Fruit fly (Drosophila melanogaster): ENCODE data around the gene CG10352.

CG10352 gene

DNA sequence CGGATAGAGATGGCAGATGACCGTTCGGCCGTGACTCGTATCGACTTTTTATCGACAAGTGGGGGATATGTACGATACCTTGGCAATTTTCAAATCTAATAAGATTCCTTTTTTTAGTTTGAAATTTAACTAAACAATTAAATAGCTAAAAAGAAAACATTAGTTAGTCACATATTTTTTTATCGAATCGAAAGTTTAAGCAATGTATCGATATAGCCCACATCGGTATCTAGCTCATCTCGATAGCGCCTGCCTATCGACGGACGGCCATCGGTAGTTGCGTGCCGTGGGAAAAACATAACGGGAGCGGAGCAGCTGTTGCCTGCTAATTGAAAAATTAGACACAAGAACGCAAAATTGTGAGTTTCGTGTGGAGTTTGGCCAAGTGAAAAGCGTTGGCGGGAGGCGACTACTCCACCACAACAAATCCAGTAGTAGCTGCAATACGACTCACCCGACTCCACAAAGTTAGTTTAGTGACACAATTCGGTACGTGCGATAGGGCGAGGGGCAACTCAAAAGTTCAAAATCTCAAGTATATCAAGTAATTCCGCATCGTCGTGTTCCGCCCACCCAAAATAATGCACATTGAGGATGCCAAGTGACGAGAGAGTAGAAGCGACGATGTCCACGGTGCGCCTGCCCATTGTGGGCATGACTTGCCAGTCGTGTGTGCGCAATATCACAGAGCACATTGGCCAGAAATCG is 22.1 kb downstream of the CG10352 start, which contains the start of the genes CG10347 and ATP7 (continued):
- TF ChIP-seq CG1603 (tag; optimal IDR thresholded peaks at IDR 0.05): peak; percentile 46
- TF ChIP-seq cas (GFP tag; IDR thresholded peaks at IDR 0.05): no peak
- TF ChIP-seq Ets97D (GFP tag; optimal IDR thresholded peaks at IDR 0.05): peak; percentile 53
- peak in 1 of 2 experiments; percentile 36 for TF ChIP-seq dpn (GFP tag; optimal IDR thresholded peaks at IDR 0.05)
- TF ChIP-seq tin (GFP tag; optimal IDR thresholded peaks at IDR 0.05): peak; percentile 25
- peak; percentile 55 for TF ChIP-seq HLH54F (GFP tag; optimal IDR thresholded peaks at IDR 0.05)
- no peak for TF ChIP-seq fru (optimal IDR thresholded peaks at IDR 0.05)
- peak; percentile 64 for TF ChIP-seq E2f2 (GFP tag; IDR thresholded peaks at IDR 0.05)
- peak; percentile 11 for TF ChIP-seq sd (tag; optimal IDR thresholded peaks at IDR 0.05)
- peak; percentile 17 for TF ChIP-seq Hr3 (GFP tag; optimal IDR thresholded peaks at IDR 0.05)
- TF ChIP-seq CTCF (GFP tag; optimal IDR thresholded peaks at IDR 0.05): no peak
- TF ChIP-seq Bgb (GFP tag; IDR thresholded peaks at IDR 0.05; ENCODE audit: partially characterized antibody): peak; percentile 90
- peak; percentile 62 for TF ChIP-seq CG30403 (GFP tag; optimal IDR thresholded peaks at IDR 0.05)
- TF ChIP-seq H15 (GFP tag; IDR thresholded peaks at IDR 0.05): 0 out of 3 replicates have a peak, but pooled peaks have one; percentile 23
- TF ChIP-seq CG10267 (tag; optimal IDR thresholded peaks at IDR 0.05): peak; percentile 70
- TF ChIP-seq CG9727 (GFP tag; optimal IDR thresholded peaks at IDR 0.05): peak; percentile 9
- peak; percentile 87 for TF ChIP-seq CG2129 (GFP tag; IDR thresholded peaks at IDR 0.05; ENCODE audit: partially characterized antibody)
- no peak for TF ChIP-seq stc (GFP tag; IDR thresholded peaks at IDR 0.05)
- no peak for TF ChIP-seq Usf (GFP tag; optimal IDR thresholded peaks at IDR 0.05)
- TF ChIP-seq luna (GFP tag; optimal IDR thresholded peaks at IDR 0.05): no peak
- TF ChIP-seq sc (optimal IDR thresholded peaks at IDR 0.05): no peak
- TF ChIP-seq sc (GFP tag; optimal IDR thresholded peaks at IDR 0.05): no peak
- peak; percentile 34 for TF ChIP-seq CG12299 (tag; optimal IDR thresholded peaks at IDR 0.05)
- no peak for TF ChIP-seq chm (GFP tag; IDR thresholded peaks at IDR 0.05)
- TF ChIP-seq NK7.1 (GFP tag; optimal IDR thresholded peaks at IDR 0.05): no peak
- TF ChIP-seq hb (GFP tag; IDR thresholded peaks at IDR 0.05; ENCODE audit: partially characterized antibody): peak; percentile 80
- TF ChIP-seq Dip3 (GFP tag; optimal IDR thresholded peaks at IDR 0.05): peak; percentile 36
- peak; percentile 20 for TF ChIP-seq zfh2 (GFP tag; optimal IDR thresholded peaks at IDR 0.05)
- peak; percentile 93 for TF ChIP-seq BEAF-32 (GFP tag; optimal IDR thresholded peaks at IDR 0.05)
- peak; percentile 12 for TF ChIP-seq chn (GFP tag; optimal IDR thresholded peaks at IDR 0.05)
- TF ChIP-seq CG12659 (GFP tag; optimal IDR thresholded peaks at IDR 0.05): peak; percentile 59
- peak; percentile 27 for TF ChIP-seq kay (GFP tag; optimal IDR thresholded peaks at IDR 0.05)
- peak; percentile 72 for TF ChIP-seq Sin3A (optimal IDR thresholded peaks at IDR 0.05)
- peak; percentile 21 for TF ChIP-seq ind (GFP tag; optimal IDR thresholded peaks at IDR 0.05)
- TF ChIP-seq CG15269 (tag; optimal IDR thresholded peaks at IDR 0.05): peak; percentile 22
- no peak for TF ChIP-seq ap (GFP tag; IDR thresholded peaks at IDR 0.05)
- peak; percentile 86 for TF ChIP-seq Med (GFP tag)
- TF ChIP-seq Bteb2 (GFP tag; optimal IDR thresholded peaks at IDR 0.05): peak; percentile 13
- TF ChIP-seq gfzf (GFP tag; optimal IDR thresholded peaks at IDR 0.05): peak; percentile 5
- TF ChIP-seq CG10654 (GFP tag; optimal IDR thresholded peaks at IDR 0.05): no peak
- TF ChIP-seq CG3163 (GFP tag; optimal IDR thresholded peaks at IDR 0.05): peak; percentile 37
- TF ChIP-seq Lpt (GFP tag; optimal IDR thresholded peaks at IDR 0.05): no peak
- TF ChIP-seq Aef1 (GFP tag; IDR thresholded peaks at IDR 0.05): no peak

dm6 chrX:11852310-11852709 is 24.7 kb downstream of the CG10352 start, which contains the start of gene p24-1:
p24-1 (minus strand) TSS chrX:11852530.
- TF ChIP-seq al (GFP tag; IDR thresholded peaks at IDR 0.05) (0 out of 2 replicates have a peak, but pooled peaks have one; percentile 11), CG15696 (tag; optimal IDR thresholded peaks at IDR 0.05) (peak; percentile 7), Dll (GFP tag; IDR thresholded peaks at IDR 0.05; ENCODE audit: partially characterized antibody) (peak; percentile 83), prd (optimal IDR thresholded peaks at IDR 0.05) (no peak), prd (GFP tag; IDR thresholded peaks at IDR 0.05) (peak; percentile 5; the same call in 1 of the 3 replicates), chinmo (GFP tag; IDR thresholded peaks at IDR 0.05; ENCODE audit: partially characterized antibody) (peak; percentile 90; the same call in 2 of the 4 replicates), phol (tag; optimal IDR thresholded peaks at IDR 0.05) (peak; percentile 64), zfh2 (GFP tag; optimal IDR thresholded peaks at IDR 0.05) (peak; percentile 76), oc (tag; optimal IDR thresholded peaks at IDR 0.05) (no peak), scrt (GFP tag; optimal IDR thresholded peaks at IDR 0.05) (no peak), dpn (GFP tag; optimal IDR thresholded peaks at IDR 0.05) (peak; percentile 51 to 64), CG15479 (GFP tag; optimal IDR thresholded peaks at IDR 0.05) (no peak), PHDP (tag; optimal IDR thresholded peaks at IDR 0.05) (peak; percentile 30)

All from whole organism, embryonic.